Worm (Caenorhabditis elegans) whole organism, L4/young adult: ENCODE data around the gene srh-44.

Source experiments
- W03F9.2 ChIP-seq: fragments of 150-350 bp; optimal IDR thresholded peaks from 2 replicates; lab custom pipeline; 2014; ENCODE audit warnings: missing biosample characterization, missing genetic modification characterization
- dao-5 ChIP-seq: sonication (generic microtip); optimal IDR thresholded peaks from 2 replicates; lab custom pipeline; 2016; ENCODE audit warnings: missing genotype, missing genetic modification characterization, moderate library complexity, missing compliant biosample characterization
- him-1 ChIP-seq: sonication (generic microtip); optimal IDR thresholded peaks from 2 replicates; lab custom pipeline; 2016; ENCODE audit warnings: missing genotype, missing genetic modification reagents, missing genetic modification characterization, missing compliant biosample characterization

- TF ChIP-seq dao-5 (tag; lab: Kevin White, UChicago) (no peak), him-1 (tag; lab: Kevin White, UChicago) (no peak), W03F9.2 (no peak)
Observed at ce11 chrII:11492843-11493242, 22.0 kb upstream of the srh-44 start, which contains the start of gene hacl-1.
